Worm (Caenorhabditis elegans): ENCODE results near the gene R10E4.3.
A peak's percentile ranks its signal among the peaks of the same experiment; 100 is the strongest.

The R10E4.3 gene

ce11 chrIII:4281955-4282618 is 5.2 kb downstream of the R10E4.3 start (continued):
- TF ChIP-seq dsc-1 (tag; optimal IDR thresholded peaks at IDR 0.05) (peak; percentile 99), ceh-82 (tag; optimal IDR thresholded peaks at IDR 0.05) (peak; percentile 69 to 84 (median 73)), nhr-71 (tag; optimal IDR thresholded peaks at IDR 0.05) (peak; percentile 100), lsy-2 (tag; optimal IDR thresholded peaks at IDR 0.05) (peak; percentile 91 to 94), hpl-2 (GFP tag; optimal IDR thresholded peaks at IDR 0.05) (peak; percentile 70), mef-2 (tag; optimal IDR thresholded peaks at IDR 0.05) (peak; percentile 96), unc-30 (tag; optimal IDR thresholded peaks at IDR 0.05) (peak; percentile 30)

- TF ChIP-seq nhr-237 (tag; optimal IDR thresholded peaks at IDR 0.05) = no peak
- peak; percentile 0 for TF ChIP-seq sox-4 (tag; optimal IDR thresholded peaks at IDR 0.05)
- no peak for TF ChIP-seq aly-2 (tag; optimal IDR thresholded peaks at IDR 0.05)
- no peak for TF ChIP-seq elt-2 (tag; optimal IDR thresholded peaks at IDR 0.05)
- peak in 1 of 2 experiments; percentile 62 for TF ChIP-seq ztf-11 (tag; optimal IDR thresholded peaks at IDR 0.05)
- TF ChIP-seq fkh-4 (tag; optimal IDR thresholded peaks at IDR 0.05; ENCODE audit: borderline replicate concordance) = no peak
- TF ChIP-seq nhr-47 (tag; optimal IDR thresholded peaks at IDR 0.05) = peak; percentile 32
- no peak for TF ChIP-seq alr-1 (tag; optimal IDR thresholded peaks at IDR 0.05; ENCODE audit: borderline replicate concordance)
- TF ChIP-seq nhr-28 (tag; optimal IDR thresholded peaks at IDR 0.05) = no peak
- TF ChIP-seq lin-35 (GFP tag; optimal IDR thresholded peaks at IDR 0.05) = peak in 1 of 2 experiments; percentile 45
- TF ChIP-seq nhr-76 (tag; optimal IDR thresholded peaks at IDR 0.05) = no peak
- TF ChIP-seq dsc-1 (tag; optimal IDR thresholded peaks at IDR 0.05) = peak; percentile 22
- TF ChIP-seq rnt-1 (tag; optimal IDR thresholded peaks at IDR 0.05) = peak; percentile 41
- no peak for TF ChIP-seq zag-1 (tag; optimal IDR thresholded peaks at IDR 0.05)
- TF ChIP-seq blmp-1 (tag; optimal IDR thresholded peaks at IDR 0.05) = peak; percentile 87
- TF ChIP-seq jun-1 (tag; optimal IDR thresholded peaks at IDR 0.05) = no peak
- TF ChIP-seq mep-1 (tag; optimal IDR thresholded peaks at IDR 0.05) = peak; percentile 30
- TF ChIP-seq tbx-2 (tag; optimal IDR thresholded peaks at IDR 0.05) = peak; percentile 40
- TF ChIP-seq tlp-1 (tag; optimal IDR thresholded peaks at IDR 0.05) = no peak
- no peak for TF ChIP-seq C16A3.4 (tag; optimal IDR thresholded peaks at IDR 0.05)
- no peak for TF ChIP-seq lin-15B (tag; optimal IDR thresholded peaks at IDR 0.05)
- TF ChIP-seq swsn-7 (tag; optimal IDR thresholded peaks at IDR 0.05) = peak; percentile 49
- no peak for TF ChIP-seq unc-30 (tag; optimal IDR thresholded peaks at IDR 0.05)
- TF ChIP-seq ceh-88 (GFP tag; IDR thresholded peaks at IDR 0.05) = no peak; the same call in 1 of the 2 replicates
- peak; percentile 19 for TF ChIP-seq sup-37 (GFP tag; optimal IDR thresholded peaks at IDR 0.05)
- no peak for TF ChIP-seq pqm-1 (tag; optimal IDR thresholded peaks at IDR 0.05)
- TF ChIP-seq sptf-1 (tag; optimal IDR thresholded peaks at IDR 0.05) = no peak
- TF ChIP-seq skn-1 (tag; optimal IDR thresholded peaks at IDR 0.05) = no peak
- TF ChIP-seq unc-130 (tag; optimal IDR thresholded peaks at IDR 0.05) = no peak
- no peak for TF ChIP-seq fos-1 (tag; optimal IDR thresholded peaks at IDR 0.05)
- no peak for TF ChIP-seq pag-3 (tag; optimal IDR thresholded peaks at IDR 0.05; ENCODE audit: borderline replicate concordance, insufficient read depth)
- TF ChIP-seq fkh-10 (GFP tag; optimal IDR thresholded peaks at IDR 0.05) = no peak
- no peak for TF ChIP-seq snpc-4 (tag; optimal IDR thresholded peaks at IDR 0.05)
- TF ChIP-seq C34B4.2 (tag; optimal IDR thresholded peaks at IDR 0.05) = no peak
- TF ChIP-seq unc-62 (GFP tag; optimal IDR thresholded peaks at IDR 0.05) = no peak
- TF ChIP-seq ceh-82 (tag; optimal IDR thresholded peaks at IDR 0.05) = peak in 1 of 3 experiments; percentile 3
- TF ChIP-seq C04F5.9 (tag; optimal IDR thresholded peaks at IDR 0.05) = no peak
- no peak for TF ChIP-seq nhr-12 (tag; optimal IDR thresholded peaks at IDR 0.05)
- no peak for TF ChIP-seq hlh-17 (GFP tag; optimal IDR thresholded peaks at IDR 0.05; ENCODE audit: borderline replicate concordance)
- TF ChIP-seq nhr-90 (tag; optimal IDR thresholded peaks at IDR 0.05; ENCODE audit: poor library complexity) = no peak
- no peak for TF ChIP-seq pax-3 (tag; optimal IDR thresholded peaks at IDR 0.05)
- peak in 1 of 2 experiments; percentile 36 for TF ChIP-seq lsy-2 (tag; optimal IDR thresholded peaks at IDR 0.05)
- TF ChIP-seq isw-1 (GFP tag; IDR thresholded peaks at IDR 0.05) = no peak
- no peak for TF ChIP-seq ces-1 (GFP tag; optimal IDR thresholded peaks at IDR 0.05)
Observed at ce11 chrIII:4280215-4281173, 6.8 kb downstream of the R10E4.3 start, which contains the start of gene sup-26. sup-26 (minus strand) TSS chrIII:4280224.
